Worm (Caenorhabditis elegans) whole organism, L4 larva: ENCODE measurements around the gene mec-7.

ENCODE experiments used
- aly-2 ChIP-seq: sonication (generic microtip); optimal IDR thresholded peaks from 2 replicates; lab custom pipeline; 2018; ENCODE audit warnings: missing biosample characterization, missing genetic modification characterization
- ceh-28 ChIP-seq: fragments of 150-350 bp; optimal IDR thresholded peaks from 2 replicates; lab custom pipeline; 2014; ENCODE audit warnings: missing biosample characterization, missing genetic modification reagents, missing genetic modification characterization
- nhr-237 ChIP-seq: sonication (generic microtip); optimal IDR thresholded peaks from 2 replicates; lab custom pipeline; 2017; ENCODE audit warnings: missing biosample characterization, missing genetic modification characterization
- nhr-41 ChIP-seq: fragments of 200-800 bp; sonication (Bioruptor generic); IDR thresholded peaks from 2 replicates; pipeline ENCODE4 v1.3.6; 2022; ENCODE audit warnings: missing genetic modification reagents, missing genetic modification characterization, missing compliant biosample characterization
- unc-62 ChIP-seq, 3 experiments: fragments of 150-350 bp in 1 of 3; sonication (generic microtip); optimal IDR thresholded peaks in 2 of 3; peaks in 1 of 3; 1 replicate in 1 of 3; 2 replicates in 2 of 3; lab custom pipeline; 2014 to 2017; ENCODE audit warnings: missing biosample characterization in 3 of 3, missing genetic modification characterization in 3 of 3, missing genetic modification reagents in 3 of 3, missing genotype in 1 of 3

- peak in 1 of 2 experiments; percentile 24 for TF ChIP-seq unc-62 (GFP tag; optimal IDR thresholded peaks at IDR 0.05 in 1 of 2; lab: Kevin White, UChicago)
- TF ChIP-seq unc-62 (tag; optimal IDR thresholded peaks at IDR 0.05; lab: Kevin White, UChicago) = no peak
- TF ChIP-seq nhr-41 = no peak
- no peak for TF ChIP-seq aly-2 (tag; lab: Kevin White, UChicago)
- no peak for TF ChIP-seq nhr-237
- no peak for TF ChIP-seq ceh-28 (tag; lab: Kevin White, UChicago)
These were observed 23.7 kb downstream of the mec-7 start, which contains the start of gene deg-1 for ce11 chrX:7752770-7753169.
